Worm (Caenorhabditis elegans) whole organism, L1 larva: ENCODE data around the gene F18A11.2.

Experiments used
- C16A3.4 ChIP-seq: fragments of 150-350 bp; optimal IDR thresholded peaks from 2 replicates; lab custom pipeline; 2014; ENCODE audit warnings: missing biosample characterization, missing genetic modification characterization
- C34B4.2 ChIP-seq: sonication (generic microtip); optimal IDR thresholded peaks from 2 replicates; lab custom pipeline; 2017; ENCODE audit warnings: mild to moderate bottlenecking, missing genetic modification characterization, missing compliant biosample characterization
- Y116A8C.19 ChIP-seq: sonication (generic microtip); optimal IDR thresholded peaks from 2 replicates; lab custom pipeline; 2016; ENCODE audit warnings: missing compliant biosample characterization, missing genetic modification characterization, borderline replicate concordance
- aha-1 ChIP-seq: fragments of 150-350 bp; optimal IDR thresholded peaks from 2 replicates; lab custom pipeline; 2014; ENCODE audit warnings: missing biosample characterization, missing genetic modification characterization
- aly-2 ChIP-seq: fragments of 150-350 bp; optimal IDR thresholded peaks from 2 replicates; lab custom pipeline; 2014; ENCODE audit warnings: missing biosample characterization, missing genetic modification characterization
- blmp-1 ChIP-seq: fragments of 150-350 bp; optimal IDR thresholded peaks from 2 replicates; lab custom pipeline; 2014; ENCODE audit warnings: missing biosample characterization, missing genetic modification characterization
- ceh-63 ChIP-seq: fragments of 200-800 bp; sonication (Bioruptor generic); optimal IDR thresholded peaks from 2 replicates; lab custom pipeline; 2018; ENCODE audit warnings: mild to moderate bottlenecking, missing genetic modification characterization, missing compliant biosample characterization
- ceh-8 ChIP-seq: fragments of 200-800 bp; sonication (Bioruptor generic); optimal IDR thresholded peaks from 2 replicates; lab custom pipeline; 2018; ENCODE audit warnings: mild to moderate bottlenecking, missing genetic modification characterization, moderate library complexity, missing compliant biosample characterization
- ceh-82 ChIP-seq, 3 experiments: fragments of 150-350 bp in 1 of 3; sonication (generic microtip) in 2 of 3; optimal IDR thresholded peaks; 2 replicates each; lab custom pipeline; 2014 to 2017; ENCODE audit warnings: missing biosample characterization in 3 of 3, missing genetic modification characterization in 3 of 3
- ceh-90 ChIP-seq: sonication (generic microtip); optimal IDR thresholded peaks from 2 replicates; lab custom pipeline; 2016; ENCODE audit warnings: missing genetic modification characterization, missing compliant biosample characterization
- dpl-1 ChIP-seq, 3 experiments: fragments of 150-350 bp in 2 of 3; sonication (generic microtip) in 1 of 3; optimal IDR thresholded peaks; 2 replicates each; lab custom pipeline; 2014 to 2017; ENCODE audit warnings: missing biosample characterization in 3 of 3, missing genetic modification characterization in 3 of 3, missing genetic modification reagents in 3 of 3
- efl-3 ChIP-seq: fragments of 200-800 bp; sonication (Bioruptor generic); optimal IDR thresholded peaks from 2 replicates; lab custom pipeline; 2018; ENCODE audit warnings: mild to moderate bottlenecking, missing genetic modification characterization, missing compliant biosample characterization
- egl-13 ChIP-seq: sonication (generic microtip); optimal IDR thresholded peaks from 2 replicates; lab custom pipeline; 2016; ENCODE audit warnings: missing genotype, missing genetic modification reagents, missing genetic modification characterization, missing compliant biosample characterization
- egl-27 ChIP-seq, 2 experiments: fragments of 150-350 bp in 1 of 2; sonication (generic microtip); optimal IDR thresholded peaks; 3 replicates each; lab custom pipeline; 2017 to 2018; ENCODE audit warnings: missing biosample characterization in 2 of 2, missing genetic modification characterization in 2 of 2, missing genetic modification reagents in 2 of 2
- elt-2 ChIP-seq: sonication (generic microtip); optimal IDR thresholded peaks from 2 replicates; lab custom pipeline; 2016; ENCODE audit warnings: missing genetic modification characterization, mild to moderate bottlenecking, inconsistent platforms, missing compliant biosample characterization, missing genetic modification reagents
- elt-3 ChIP-seq, 6 experiments: fragments of 150-350 bp in 1 of 6; sonication (generic microtip); optimal IDR thresholded peaks; 2 replicates each; lab custom pipeline; 2017 to 2018; ENCODE audit warnings: missing biosample characterization in 6 of 6, missing genetic modification characterization in 6 of 6, inconsistent platforms in 1 of 6
- ets-5 ChIP-seq: fragments of 200-800 bp; sonication (Bioruptor generic); IDR thresholded peaks from 2 replicates; pipeline ENCODE4 v1.3.6; 2022; ENCODE audit warnings: missing genetic modification characterization, missing compliant biosample characterization
- fkh-10 ChIP-seq: sonication (generic microtip); optimal IDR thresholded peaks from 2 replicates; lab custom pipeline; 2017; ENCODE audit warnings: missing biosample characterization, missing genetic modification reagents, missing genetic modification characterization
- fkh-4 ChIP-seq: sonication (generic microtip); optimal IDR thresholded peaks from 2 replicates; lab custom pipeline; 2016; ENCODE audit warnings: missing compliant biosample characterization, missing genetic modification characterization, borderline replicate concordance
- fkh-8 ChIP-seq: sonication (generic microtip); optimal IDR thresholded peaks from 2 replicates; lab custom pipeline; 2016; ENCODE audit warnings: mild to moderate bottlenecking, missing genetic modification characterization, missing compliant biosample characterization
- fos-1 ChIP-seq: fragments of 150-350 bp; optimal IDR thresholded peaks from 2 replicates; lab custom pipeline; 2014; ENCODE audit warnings: missing biosample characterization, missing genetic modification characterization
- grh-1 ChIP-seq: fragments of 200-800 bp; sonication (Bioruptor generic); IDR thresholded peaks from 2 replicates; pipeline ENCODE4 v1.3.6; 2022; ENCODE audit warnings: missing genetic modification reagents, missing genetic modification characterization, missing compliant biosample characterization
- hlh-17 ChIP-seq: fragments of 200-800 bp; sonication (Bioruptor generic); optimal IDR thresholded peaks from 2 replicates; lab custom pipeline; 2018; ENCODE audit warnings: missing genetic modification characterization, mild to moderate bottlenecking, missing compliant biosample characterization, moderate library complexity, borderline replicate concordance
- hlh-4 ChIP-seq: sonication (generic microtip); optimal IDR thresholded peaks from 2 replicates; lab custom pipeline; 2016; ENCODE audit warnings: mild to moderate bottlenecking, missing genetic modification characterization, missing compliant biosample characterization
- irx-1 ChIP-seq: sonication (generic microtip); optimal IDR thresholded peaks from 2 replicates; lab custom pipeline; 2016; ENCODE audit warnings: missing genetic modification characterization, missing compliant biosample characterization
- isw-1 ChIP-seq: fragments of 200-800 bp; sonication (Bioruptor generic); IDR thresholded peaks from 2 replicates; pipeline ENCODE4 v1.3.6; 2022; ENCODE audit warnings: missing genetic modification characterization, missing compliant biosample characterization
- jun-1 ChIP-seq: fragments of 150-350 bp; optimal IDR thresholded peaks from 2 replicates; lab custom pipeline; 2014; ENCODE audit warnings: missing biosample characterization, missing genetic modification reagents, missing genetic modification characterization
- lin-14 ChIP-seq: fragments of 200-800 bp; sonication (Bioruptor generic); optimal IDR thresholded peaks from 2 replicates; lab custom pipeline; 2018; ENCODE audit warnings: mild to moderate bottlenecking, missing genetic modification characterization, moderate library complexity, missing compliant biosample characterization
- lin-35 ChIP-seq, 2 experiments: fragments of 150-350 bp; optimal IDR thresholded peaks; 2 replicates each; lab custom pipeline; 2014; ENCODE audit warnings: missing biosample characterization in 2 of 2, missing genetic modification characterization in 2 of 2, missing genetic modification reagents in 2 of 2
- lin-39 ChIP-seq: fragments of 150-350 bp; optimal IDR thresholded peaks from 2 replicates; lab custom pipeline; 2014; ENCODE audit warnings: missing biosample characterization, missing genetic modification reagents, missing genetic modification characterization
- lsy-2 ChIP-seq, 2 experiments: fragments of 150-350 bp; optimal IDR thresholded peaks; 2 replicates each; lab custom pipeline; 2014; ENCODE audit warnings: missing biosample characterization in 2 of 2, missing genetic modification characterization in 2 of 2
- mab-9 ChIP-seq: fragments of 200-800 bp; sonication (Bioruptor generic); IDR thresholded peaks from 2 replicates; pipeline ENCODE4 v1.3.6; 2022; ENCODE audit warnings: missing genetic modification reagents, missing genetic modification characterization, missing compliant biosample characterization
- mef-2 ChIP-seq: fragments of 150-350 bp; optimal IDR thresholded peaks from 2 replicates; lab custom pipeline; 2014; ENCODE audit warnings: missing biosample characterization, missing genetic modification characterization
- nhr-11 ChIP-seq: fragments of 150-350 bp; optimal IDR thresholded peaks from 2 replicates; lab custom pipeline; 2014; ENCODE audit warnings: missing biosample characterization, missing genetic modification characterization
- nhr-12 ChIP-seq: sonication (generic microtip); optimal IDR thresholded peaks from 2 replicates; lab custom pipeline; 2017; ENCODE audit warnings: missing biosample characterization, missing genetic modification characterization
- nhr-28 ChIP-seq: fragments of 150-350 bp; optimal IDR thresholded peaks from 2 replicates; lab custom pipeline; 2014; ENCODE audit warnings: missing biosample characterization, missing genetic modification characterization
- nhr-71 ChIP-seq: sonication (generic microtip); optimal IDR thresholded peaks from 2 replicates; lab custom pipeline; 2016; ENCODE audit warnings: mild to moderate bottlenecking, missing genetic modification characterization, moderate library complexity, missing compliant biosample characterization
- nhr-76 ChIP-seq: sonication (generic microtip); optimal IDR thresholded peaks from 2 replicates; lab custom pipeline; 2017; ENCODE audit warnings: missing biosample characterization, missing genetic modification characterization
- pag-3 ChIP-seq: sonication (generic microtip); optimal IDR thresholded peaks from 2 replicates; lab custom pipeline; 2017; ENCODE audit warnings: missing genetic modification characterization, mild to moderate bottlenecking, missing compliant biosample characterization, antibody characterized with exemption, borderline replicate concordance; ENCODE audit not compliant: insufficient read depth
- pqm-1 ChIP-seq: sonication (generic microtip); optimal IDR thresholded peaks from 3 replicates; lab custom pipeline; 2017; ENCODE audit warnings: missing biosample characterization, missing genetic modification characterization
- rnt-1 ChIP-seq: sonication (generic microtip); optimal IDR thresholded peaks from 2 replicates; lab custom pipeline; 2016; ENCODE audit warnings: mild to moderate bottlenecking, missing genetic modification characterization, moderate library complexity, missing compliant biosample characterization
- skn-1 ChIP-seq: fragments of 150-350 bp; optimal IDR thresholded peaks from 2 replicates; lab custom pipeline; 2014; ENCODE audit warnings: missing biosample characterization, missing genetic modification characterization
- snu-23 ChIP-seq: sonication (generic microtip); optimal IDR thresholded peaks from 2 replicates; lab custom pipeline; 2016; ENCODE audit warnings: missing genetic modification characterization, missing compliant biosample characterization
- sox-4 ChIP-seq: sonication (generic microtip); optimal IDR thresholded peaks from 2 replicates; lab custom pipeline; 2016; ENCODE audit warnings: missing genetic modification characterization, missing compliant biosample characterization
- sptf-1 ChIP-seq: fragments of 150-350 bp; optimal IDR thresholded peaks from 2 replicates; lab custom pipeline; 2014; ENCODE audit warnings: missing biosample characterization, missing genetic modification characterization
- tbx-2 ChIP-seq: sonication (generic microtip); optimal IDR thresholded peaks from 2 replicates; lab custom pipeline; 2016; ENCODE audit warnings: missing genetic modification characterization, missing compliant biosample characterization
- tlp-1 ChIP-seq: fragments of 150-350 bp; optimal IDR thresholded peaks from 2 replicates; lab custom pipeline; 2014; ENCODE audit warnings: missing biosample characterization, missing genetic modification characterization
- unc-130 ChIP-seq: fragments of 150-350 bp; optimal IDR thresholded peaks from 2 replicates; lab custom pipeline; 2017; ENCODE audit warnings: missing biosample characterization, missing genetic modification characterization, inconsistent platforms
- unc-62 ChIP-seq: fragments of 150-350 bp; optimal IDR thresholded peaks from 2 replicates; lab custom pipeline; 2014; ENCODE audit warnings: missing biosample characterization, missing genetic modification reagents, missing genetic modification characterization
- unc-86 ChIP-seq: sonication (generic microtip); optimal IDR thresholded peaks from 2 replicates; lab custom pipeline; 2016; ENCODE audit warnings: missing genetic modification characterization, missing compliant biosample characterization
- unc-98 ChIP-seq: fragments of 200-800 bp; sonication (Bioruptor generic); IDR thresholded peaks from 2 replicates; pipeline ENCODE4 v1.3.6; 2022; ENCODE audit warnings: missing genetic modification characterization, missing compliant biosample characterization
- vab-15 ChIP-seq: sonication (generic microtip); optimal IDR thresholded peaks from 2 replicates; lab custom pipeline; 2017; ENCODE audit warnings: missing genotype, mild to moderate bottlenecking, missing genetic modification characterization, missing compliant biosample characterization
- xbp-1 ChIP-seq: sonication (generic microtip); optimal IDR thresholded peaks from 2 replicates; lab custom pipeline; 2016; ENCODE audit warnings: missing genetic modification characterization, missing compliant biosample characterization

The F18A11.2 gene

ce11 chrII:13066777-13067290 lies 35.3 kb downstream of the F18A11.2 start (continued):
- no peak for TF ChIP-seq pag-3 (tag; lab: Kevin White, UChicago)
- peak; percentile 48 for TF ChIP-seq rnt-1 (tag; lab: Kevin White, UChicago)
- TF ChIP-seq skn-1 (tag; lab: Kevin White, UChicago), result no peak
- no peak for TF ChIP-seq isw-1 (GFP tag; lab: Robert Waterston, UW)
- no peak for TF ChIP-seq vab-15
- no peak for TF ChIP-seq nhr-76 (tag; lab: Kevin White, UChicago)
- TF ChIP-seq hlh-4 (tag; lab: Kevin White, UChicago), result no peak
- TF ChIP-seq egl-13 (tag; lab: Kevin White, UChicago), result no peak
- TF ChIP-seq aly-2 (tag; lab: Kevin White, UChicago), result no peak
- no peak for TF ChIP-seq sox-4
- TF ChIP-seq blmp-1 (tag; lab: Kevin White, UChicago), result no peak
- TF ChIP-seq ets-5 (GFP tag; lab: Robert Waterston, UW), result no peak
- TF ChIP-seq unc-86 (tag; lab: Kevin White, UChicago), result no peak
- TF ChIP-seq nhr-28 (tag; lab: Kevin White, UChicago), result no peak
- no peak for TF ChIP-seq C16A3.4 (tag; lab: Kevin White, UChicago)
- TF ChIP-seq tbx-2, result peak; percentile 4
- TF ChIP-seq ceh-8 (GFP tag; lab: Kevin White, UChicago), result peak; percentile 11
- no peak for TF ChIP-seq xbp-1 (tag; lab: Kevin White, UChicago)
- TF ChIP-seq lin-39 (tag; lab: Kevin White, UChicago), result no peak
- no peak for TF ChIP-seq pqm-1 (tag; lab: Kevin White, UChicago)
- no peak for TF ChIP-seq fkh-4 (tag; lab: Kevin White, UChicago)
- peak; percentile 20 for TF ChIP-seq snu-23 (GFP tag; lab: Kevin White, UChicago)
- TF ChIP-seq hlh-17 (GFP tag; lab: Kevin White, UChicago), result no peak
- no peak for TF ChIP-seq fos-1
- no peak for TF ChIP-seq lin-35 (GFP tag; optimal IDR thresholded peaks at IDR 0.05; lab: Kevin White, UChicago)
- TF ChIP-seq nhr-11, result no peak
- no peak for TF ChIP-seq C34B4.2 (tag; lab: Kevin White, UChicago)
- TF ChIP-seq tlp-1 (tag; lab: Kevin White, UChicago), result no peak
- TF ChIP-seq sptf-1 (tag; lab: Kevin White, UChicago), result no peak
- TF ChIP-seq grh-1, result no peak
- TF ChIP-seq irx-1, result no peak
- TF ChIP-seq mab-9, result no peak
- no peak for TF ChIP-seq ceh-90 (tag; lab: Kevin White, UChicago)
- no peak for TF ChIP-seq ceh-63 (GFP tag; lab: Kevin White, UChicago)
- TF ChIP-seq unc-62 (GFP tag; lab: Kevin White, UChicago), result no peak
- peak; percentile 11 for TF ChIP-seq mef-2 (tag; lab: Kevin White, UChicago)
- TF ChIP-seq aha-1 (tag; lab: Kevin White, UChicago), result no peak
- peak; percentile 69 for TF ChIP-seq lin-14 (GFP tag; lab: Kevin White, UChicago)
- no peak for TF ChIP-seq fkh-10 (GFP tag; lab: Kevin White, UChicago)
- no peak for TF ChIP-seq dpl-1 (GFP tag; optimal IDR thresholded peaks at IDR 0.05; lab: Kevin White, UChicago)
- TF ChIP-seq elt-2 (tag; lab: Kevin White, UChicago), result no peak
- TF ChIP-seq nhr-71, result peak; percentile 53
- no peak for TF ChIP-seq jun-1 (tag; lab: Kevin White, UChicago)
- TF ChIP-seq unc-98, result no peak
- no peak for TF ChIP-seq fkh-8 (tag; lab: Kevin White, UChicago)
- TF ChIP-seq elt-3 (tag; optimal IDR thresholded peaks at IDR 0.05; lab: Kevin White, UChicago), result no peak
- TF ChIP-seq ceh-82 (tag; optimal IDR thresholded peaks at IDR 0.05; lab: Kevin White, UChicago), result peak in 1 of 3 experiments; percentile 15
- TF ChIP-seq unc-130 (tag; lab: Kevin White, UChicago), result no peak
- TF ChIP-seq nhr-12 (tag; lab: Kevin White, UChicago), result no peak
- TF ChIP-seq lsy-2 (tag; optimal IDR thresholded peaks at IDR 0.05; lab: Kevin White, UChicago), result peak in 1 of 2 experiments; percentile 29
- TF ChIP-seq efl-3 (GFP tag; lab: Kevin White, UChicago), result no peak
- TF ChIP-seq Y116A8C.19 (tag; lab: Kevin White, UChicago), result no peak
- no peak for TF ChIP-seq egl-27 (tag; optimal IDR thresholded peaks at IDR 0.05; lab: Kevin White, UChicago)
